Worm (Caenorhabditis elegans) whole organism, L4/young adult: ENCODE measurements around the gene srw-38.

Experiments
- dao-5 ChIP-seq: sonication (generic microtip); optimal IDR thresholded peaks from 2 replicates; lab custom pipeline; 2016; ENCODE audit warnings: missing genotype, missing genetic modification characterization, moderate library complexity, missing compliant biosample characterization
- him-1 ChIP-seq: sonication (generic microtip); optimal IDR thresholded peaks from 2 replicates; lab custom pipeline; 2016; ENCODE audit warnings: missing genotype, missing genetic modification reagents, missing genetic modification characterization, missing compliant biosample characterization

DNA sequence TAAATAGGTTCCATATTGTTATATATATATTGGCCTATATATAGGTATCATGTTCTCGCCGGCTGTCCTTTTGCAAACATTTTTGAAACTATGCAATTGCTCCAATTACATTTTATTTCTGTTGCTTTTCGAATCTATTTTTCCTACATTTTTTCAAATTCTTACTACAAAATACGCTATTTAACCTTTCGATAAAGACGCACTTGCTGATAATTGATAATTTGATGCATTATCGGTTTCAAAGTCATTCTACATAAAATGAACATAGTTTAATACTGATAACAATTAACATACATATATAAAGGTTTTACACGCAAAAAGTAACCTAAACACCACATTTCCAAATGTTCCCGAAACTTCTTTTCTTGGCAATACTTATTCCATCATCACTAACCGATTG lies 47.9 kb upstream of the srw-38 start, which contains the start of gene clec-258:
- TF ChIP-seq dao-5 (tag; lab: Kevin White, UChicago) (no peak), him-1 (no peak)
